Worm (Caenorhabditis elegans) whole organism, young adult: ENCODE measurements around the gene nhr-188.

Experiments
- B0019.2 ChIP-seq: fragments of 200-800 bp; sonication (Bioruptor generic); conservative IDR thresholded peaks from 2 replicates; pipeline ENCODE4 v1.3.6; 2022; ENCODE audit warnings: missing genetic modification reagents, missing genetic modification characterization, missing compliant biosample characterization
- B0336.3 ChIP-seq: fragments of 200-800 bp; sonication (Bioruptor generic); IDR thresholded peaks from 2 replicates; pipeline ENCODE4 v1.3.6; 2022; ENCODE audit warnings: missing genetic modification characterization, missing compliant biosample characterization
- K12H6.12 ChIP-seq: fragments of 200-800 bp; sonication (Bioruptor generic); optimal IDR thresholded peaks from 2 replicates; lab custom pipeline; 2018; ENCODE audit warnings: mild to moderate bottlenecking, missing genetic modification characterization, missing compliant biosample characterization
- aptf-3 ChIP-seq: fragments of 200-800 bp; sonication (Bioruptor generic); IDR thresholded peaks from 2 replicates; pipeline ENCODE4 v1.3.6; 2022; ENCODE audit warnings: missing genetic modification characterization, missing compliant biosample characterization
- attf-5 ChIP-seq: fragments of 200-800 bp; sonication (Bioruptor generic); optimal IDR thresholded peaks from 2 replicates; lab custom pipeline; 2018; ENCODE audit warnings: mild to moderate bottlenecking, missing genetic modification characterization, missing compliant biosample characterization
- ceh-100 ChIP-seq: fragments of 200-800 bp; sonication (Bioruptor generic); IDR thresholded peaks from 2 replicates; pipeline ENCODE4 v1.3.6; 2022; ENCODE audit warnings: missing genetic modification reagents, missing genetic modification characterization, missing compliant biosample characterization
- ets-4 ChIP-seq: fragments of 200-800 bp; sonication (Bioruptor generic); optimal IDR thresholded peaks from 2 replicates; lab custom pipeline; 2018; ENCODE audit warnings: mild to moderate bottlenecking, missing genetic modification characterization, missing compliant biosample characterization
- hmg-20 ChIP-seq: fragments of 200-800 bp; sonication (Bioruptor generic); IDR thresholded peaks from 2 replicates; pipeline ENCODE4 v1.3.6; 2022; ENCODE audit warnings: missing genetic modification reagents, missing genetic modification characterization, missing compliant biosample characterization
- nhr-179 ChIP-seq: sonication (generic microtip); optimal IDR thresholded peaks from 2 replicates; lab custom pipeline; 2016; ENCODE audit warnings: mild to moderate bottlenecking, missing genetic modification characterization, missing compliant biosample characterization
- snpc-4 ChIP-seq, 5 experiments: fragments of 150-350 bp in 1 of 5; sonication (generic microtip) in 4 of 5; optimal IDR thresholded peaks; 2 replicates each; lab custom pipeline; 2014 to 2018; ENCODE audit warnings: missing genetic modification characterization in 5 of 5, missing biosample characterization in 3 of 5, antibody characterized with exemption in 2 of 5, mild to moderate bottlenecking in 2 of 5, missing compliant biosample characterization in 2 of 5, missing genotype in 2 of 5, moderate library complexity in 2 of 5, missing genetic modification reagents in 1 of 5
- tbx-9 ChIP-seq: sonication (generic microtip); optimal IDR thresholded peaks from 2 replicates; lab custom pipeline; 2016; ENCODE audit warnings: borderline replicate concordance, missing genetic modification characterization, inconsistent platforms, missing compliant biosample characterization
- zim-3 ChIP-seq: sonication (generic microtip); optimal IDR thresholded peaks from 2 replicates; lab custom pipeline; 2017; ENCODE audit warnings: mild to moderate bottlenecking, missing genetic modification characterization, moderate library complexity, missing compliant biosample characterization

ce11 chrV:3874102-3874744 lies 16.6 kb upstream of the nhr-188 start, which contains the start of gene nhr-158:
- no peak for TF ChIP-seq tbx-9
- no peak for TF ChIP-seq attf-5 (GFP tag; lab: Kevin White, UChicago)
- no peak for TF ChIP-seq B0019.2 (GFP tag; lab: Robert Waterston, UW)
- no peak for TF ChIP-seq ceh-100 (GFP tag; lab: Robert Waterston, UW)
- TF ChIP-seq snpc-4 (GFP tag; optimal IDR thresholded peaks at IDR 0.05; lab: Kevin White, UChicago), result no peak
- TF ChIP-seq snpc-4 (tag; optimal IDR thresholded peaks at IDR 0.05; lab: Kevin White, UChicago), result no peak
- TF ChIP-seq zim-3 (tag; lab: Kevin White, UChicago), result no peak
- TF ChIP-seq ets-4, result no peak
- TF ChIP-seq K12H6.12 (tag; lab: Kevin White, UChicago), result no peak
- TF ChIP-seq aptf-3, result no peak
- no peak for TF ChIP-seq nhr-179
- no peak for TF ChIP-seq B0336.3 (GFP tag; lab: Robert Waterston, UW)
- no peak for TF ChIP-seq hmg-20
